Worm (Caenorhabditis elegans): Measurements from ENCODE around the gene rbd-1.
"Not testable (repeated sequence)": the region's sequence is repeated elsewhere in the genome, so short reads cannot be mapped to it uniquely, and the experiment has no call there.

ce11 chrIV:12730624-12731023 is 5.8 kb downstream of the rbd-1 start:
- not testable (repeated sequence) for TF ChIP-seq flt-1 (GFP tag; IDR thresholded peaks at IDR 0.05); ztf-29 (GFP tag; IDR thresholded peaks at IDR 0.05); klf-2 (GFP tag; conservative IDR thresholded peaks at IDR 0.05); med-1 (GFP tag; optimal IDR thresholded peaks at IDR 0.05; ENCODE audit: insufficient read depth); ref-1 (GFP tag; conservative IDR thresholded peaks at IDR 0.05)
- TF ChIP-seq ztf-23 (GFP tag; IDR thresholded peaks at IDR 0.05) = peak; percentile 46; the same call in 1 of the 2 replicates

Measured in whole organism, midembryonic.